Fruit fly (Drosophila melanogaster) S2 (cell line): ENCODE results near the gene CG12521.

Source experiments
- CG8478 ChIP-seq: fragments of >200 bp; optimal IDR thresholded peaks from 2 replicates; lab custom pipeline; 2018
- CTCF ChIP-seq, 2 experiments: fragments of >200 bp; optimal IDR thresholded peaks; 2 replicates each; lab custom pipeline; 2018

- no peak for TF ChIP-seq CG8478 (lab: Kevin White, UChicago)
- TF ChIP-seq CTCF (optimal IDR thresholded peaks at IDR 0.05; lab: Kevin White, UChicago) = peak; percentile 79 to 84
These were observed 45.2 kb upstream of the CG12521 start for dm6 chr3L:11892766-11893165.
